Fruit fly (Drosophila melanogaster): ENCODE results near the gene CG4596.

The CG4596 gene

dm6 chr3R:10872820-10873219 lies at the start of gene CG4596:
TSS of gene CG4596 (plus strand) at chr3R:10873038.
- TF ChIP-seq Mnt (GFP tag; optimal IDR thresholded peaks at IDR 0.05) (no peak), pad (GFP tag; optimal IDR thresholded peaks at IDR 0.05) (no peak), Crg-1 (GFP tag; optimal IDR thresholded peaks at IDR 0.05) (no peak), cic (GFP tag; optimal IDR thresholded peaks at IDR 0.05) (no peak), CG7045 (GFP tag; optimal IDR thresholded peaks at IDR 0.05) (no peak), Hr96 (GFP tag; optimal IDR thresholded peaks at IDR 0.05) (no peak), CG11617 (GFP tag; optimal IDR thresholded peaks at IDR 0.05) (no peak), CG12768 (GFP tag; optimal IDR thresholded peaks at IDR 0.05) (no peak), toe (GFP tag; optimal IDR thresholded peaks at IDR 0.05) (no peak), CG1620 (GFP tag; optimal IDR thresholded peaks at IDR 0.05) (no peak), CG7101 (tag; optimal IDR thresholded peaks at IDR 0.05) (no peak), CG33017 (tag; optimal IDR thresholded peaks at IDR 0.05) (no peak), CG14711 (tag; optimal IDR thresholded peaks at IDR 0.05) (no peak), CG5204 (GFP tag; optimal IDR thresholded peaks at IDR 0.05) (no peak), Clk (GFP tag; optimal IDR thresholded peaks at IDR 0.05) (no peak), tj (GFP tag; optimal IDR thresholded peaks at IDR 0.05) (no peak), cnc (optimal IDR thresholded peaks at IDR 0.05) (no peak), bab1 (GFP tag; optimal IDR thresholded peaks at IDR 0.05) (no peak), ovo (GFP tag; optimal IDR thresholded peaks at IDR 0.05) (no peak), kay (GFP tag; ENCODE audit: borderline replicate concordance) (no peak)

- TF ChIP-seq ovo (GFP tag; optimal IDR thresholded peaks at IDR 0.05) (no peak), CG7045 (GFP tag; optimal IDR thresholded peaks at IDR 0.05) (peak; percentile 10), tj (GFP tag; optimal IDR thresholded peaks at IDR 0.05) (peak; percentile 94), bab1 (GFP tag; optimal IDR thresholded peaks at IDR 0.05) (peak; percentile 51)
Observed at dm6 chr3R:10826796-10827524, 45.9 kb upstream of the CG4596 start, which contains the start of gene Cad86C. TSS of gene Cad86C (plus strand) at chr3R:10827079.

dm6 chr3R:10828688-10829087 lies 44.1 kb upstream of the CG4596 start:
- TF ChIP-seq CG7045 (GFP tag; optimal IDR thresholded peaks at IDR 0.05) (no peak), CG7101 (tag; optimal IDR thresholded peaks at IDR 0.05) (no peak), bab1 (GFP tag; optimal IDR thresholded peaks at IDR 0.05) (no peak), toe (GFP tag; optimal IDR thresholded peaks at IDR 0.05) (no peak), kay (GFP tag; ENCODE audit: borderline replicate concordance) (no peak), Clk (GFP tag; optimal IDR thresholded peaks at IDR 0.05) (no peak)

- TF ChIP-seq cnc (optimal IDR thresholded peaks at IDR 0.05) (no peak), CG7045 (GFP tag; optimal IDR thresholded peaks at IDR 0.05) (no peak), CG7101 (tag; optimal IDR thresholded peaks at IDR 0.05) (no peak), cic (GFP tag; optimal IDR thresholded peaks at IDR 0.05) (no peak), bab1 (GFP tag; optimal IDR thresholded peaks at IDR 0.05) (no peak)
Observed at dm6 chr3R:10829746-10830145, 43.1 kb upstream of the CG4596 start.

- TF ChIP-seq pad (GFP tag; optimal IDR thresholded peaks at IDR 0.05) = no peak
- no peak for TF ChIP-seq Hr96 (GFP tag; optimal IDR thresholded peaks at IDR 0.05)
- TF ChIP-seq CG14711 (tag; optimal IDR thresholded peaks at IDR 0.05) = no peak
- no peak for TF ChIP-seq kay (GFP tag; ENCODE audit: borderline replicate concordance)
- TF ChIP-seq CG12768 (GFP tag; optimal IDR thresholded peaks at IDR 0.05) = no peak
- no peak for TF ChIP-seq ovo (GFP tag; optimal IDR thresholded peaks at IDR 0.05)
- TF ChIP-seq Mnt (GFP tag; optimal IDR thresholded peaks at IDR 0.05) = no peak
- no peak for TF ChIP-seq tj (GFP tag; optimal IDR thresholded peaks at IDR 0.05)
- no peak for TF ChIP-seq CG1620 (GFP tag; optimal IDR thresholded peaks at IDR 0.05)
- TF ChIP-seq bab1 (GFP tag; optimal IDR thresholded peaks at IDR 0.05) = no peak
- no peak for TF ChIP-seq CG11617 (GFP tag; optimal IDR thresholded peaks at IDR 0.05)
- TF ChIP-seq CG7045 (GFP tag; optimal IDR thresholded peaks at IDR 0.05) = no peak
- TF ChIP-seq cnc (optimal IDR thresholded peaks at IDR 0.05) = no peak
- TF ChIP-seq Crg-1 (GFP tag; optimal IDR thresholded peaks at IDR 0.05) = no peak
- TF ChIP-seq CG7101 (tag; optimal IDR thresholded peaks at IDR 0.05) = no peak
- TF ChIP-seq cic (GFP tag; optimal IDR thresholded peaks at IDR 0.05) = no peak
- TF ChIP-seq toe (GFP tag; optimal IDR thresholded peaks at IDR 0.05) = no peak
Observed at dm6 chr3R:10832526-10833165, 40.2 kb upstream of the CG4596 start.

- no peak for TF ChIP-seq bab1 (GFP tag; optimal IDR thresholded peaks at IDR 0.05)
- no peak for TF ChIP-seq CG11617 (GFP tag; optimal IDR thresholded peaks at IDR 0.05)
- TF ChIP-seq Hr96 (GFP tag; optimal IDR thresholded peaks at IDR 0.05) = no peak
- no peak for TF ChIP-seq ovo (GFP tag; optimal IDR thresholded peaks at IDR 0.05)
- TF ChIP-seq CG14711 (tag; optimal IDR thresholded peaks at IDR 0.05) = no peak
- no peak for TF ChIP-seq CG1620 (GFP tag; optimal IDR thresholded peaks at IDR 0.05)
- TF ChIP-seq toe (GFP tag; optimal IDR thresholded peaks at IDR 0.05) = no peak
- no peak for TF ChIP-seq cic (GFP tag; optimal IDR thresholded peaks at IDR 0.05)
- TF ChIP-seq CG33017 (tag; optimal IDR thresholded peaks at IDR 0.05) = no peak
Observed at dm6 chr3R:10834893-10835292, 37.9 kb upstream of the CG4596 start.

- TF ChIP-seq CG7101 (tag; optimal IDR thresholded peaks at IDR 0.05) (no peak), CG14711 (tag; optimal IDR thresholded peaks at IDR 0.05) (no peak)
Observed at dm6 chr3R:10836924-10837323, 35.9 kb upstream of the CG4596 start.

All from whole organism, adult.